Worm (Caenorhabditis elegans): Measurements from ENCODE around the gene pix-1.
A peak's percentile ranks its signal among the peaks of the same experiment; 100 is the strongest.

pix-1 gene

ce11 chrX:13744543-13745113, 17.5 kb downstream of the pix-1 start (continued):
- no peak for TF ChIP-seq zag-1 (tag; optimal IDR thresholded peaks at IDR 0.05)
- no peak for TF ChIP-seq aly-2 (tag; optimal IDR thresholded peaks at IDR 0.05)
- no peak for TF ChIP-seq ama-1 (optimal IDR thresholded peaks at IDR 0.05)

ce11 chrX:13745558-13745957, 18.5 kb downstream of the pix-1 start:
- TF ChIP-seq irx-1 (tag; optimal IDR thresholded peaks at IDR 0.05) (peak; percentile 59), mep-1 (tag; optimal IDR thresholded peaks at IDR 0.05) (peak; percentile 9), nhr-20 (tag; optimal IDR thresholded peaks at IDR 0.05) (peak; percentile 76), nhr-85 (tag) (peak; percentile 87), nhr-71 (tag; optimal IDR thresholded peaks at IDR 0.05) (peak; percentile 72), nhr-90 (tag; optimal IDR thresholded peaks at IDR 0.05; ENCODE audit: poor library complexity) (peak; percentile 3), sox-4 (tag; optimal IDR thresholded peaks at IDR 0.05) (no peak), blmp-1 (tag; optimal IDR thresholded peaks at IDR 0.05) (peak; percentile 79), hpl-2 (GFP tag; optimal IDR thresholded peaks at IDR 0.05) (no peak), efl-1 (optimal IDR thresholded peaks at IDR 0.05) (no peak), efl-1 (GFP tag; optimal IDR thresholded peaks at IDR 0.05 in 1 of 2) (no peak), elt-3 (tag; optimal IDR thresholded peaks at IDR 0.05) (peak in 1 of 6 experiments; percentile 39), nhr-84 (tag; optimal IDR thresholded peaks at IDR 0.05) (no peak), lin-14 (GFP tag; optimal IDR thresholded peaks at IDR 0.05) (peak; percentile 60), snu-23 (GFP tag; optimal IDR thresholded peaks at IDR 0.05) (peak; percentile 22)

ce11 chrX:13746231-13746630, 19.1 kb downstream of the pix-1 start:
- TF ChIP-seq ceh-82 (tag; optimal IDR thresholded peaks at IDR 0.05), result no peak
- TF ChIP-seq elt-2 (tag; optimal IDR thresholded peaks at IDR 0.05), result peak; percentile 52

- TF ChIP-seq zag-1 (tag; optimal IDR thresholded peaks at IDR 0.05) (no peak), mab-9 (GFP tag; IDR thresholded peaks at IDR 0.05) (no peak), lin-15B (tag; optimal IDR thresholded peaks at IDR 0.05) (no peak), snu-23 (GFP tag; optimal IDR thresholded peaks at IDR 0.05) (peak; percentile 20), nhr-19 (GFP tag; conservative IDR thresholded peaks at IDR 0.05) (no peak), unc-98 (GFP tag; IDR thresholded peaks at IDR 0.05) (no peak), hpl-2 (GFP tag; optimal IDR thresholded peaks at IDR 0.05) (no peak), aha-1 (tag; optimal IDR thresholded peaks at IDR 0.05) (no peak), nhr-71 (tag; optimal IDR thresholded peaks at IDR 0.05) (peak; percentile 66), unc-130 (tag; optimal IDR thresholded peaks at IDR 0.05) (no peak), nhr-20 (tag; optimal IDR thresholded peaks at IDR 0.05) (peak; percentile 26), C16A3.4 (tag; optimal IDR thresholded peaks at IDR 0.05) (no peak), ztf-11 (tag; optimal IDR thresholded peaks at IDR 0.05) (no peak), pqm-1 (tag; optimal IDR thresholded peaks at IDR 0.05) (no peak), mdl-1 (tag; optimal IDR thresholded peaks at IDR 0.05) (peak in 1 of 2 experiments; percentile 2), nhr-11 (tag; optimal IDR thresholded peaks at IDR 0.05) (no peak), nhr-85 (tag) (no peak), lin-14 (GFP tag; optimal IDR thresholded peaks at IDR 0.05) (no peak), egl-13 (tag; optimal IDR thresholded peaks at IDR 0.05) (no peak), efl-3 (GFP tag; optimal IDR thresholded peaks at IDR 0.05) (no peak)
Measured at ce11 chrX:13746661-13747365, 19.7 kb downstream of the pix-1 start, which contains the start of gene nhr-71. Gene nhr-71 (plus strand): TSS chrX:13747315.

- TF ChIP-seq pag-3 (tag; optimal IDR thresholded peaks at IDR 0.05; ENCODE audit: borderline replicate concordance, insufficient read depth) (no peak), egl-13 (tag; optimal IDR thresholded peaks at IDR 0.05) (no peak), unc-62 (GFP tag; optimal IDR thresholded peaks at IDR 0.05) (no peak), mef-2 (tag; optimal IDR thresholded peaks at IDR 0.05) (no peak), mep-1 (tag; optimal IDR thresholded peaks at IDR 0.05) (no peak), rnt-1 (tag; optimal IDR thresholded peaks at IDR 0.05) (no peak), Y116A8C.19 (tag; optimal IDR thresholded peaks at IDR 0.05; ENCODE audit: borderline replicate concordance) (no peak), sptf-1 (tag; optimal IDR thresholded peaks at IDR 0.05) (no peak), nhr-28 (tag; optimal IDR thresholded peaks at IDR 0.05) (no peak), nhr-11 (tag; optimal IDR thresholded peaks at IDR 0.05) (no peak), mdl-1 (tag; optimal IDR thresholded peaks at IDR 0.05) (no peak), nhr-19 (GFP tag; conservative IDR thresholded peaks at IDR 0.05) (no peak), nhr-71 (tag; optimal IDR thresholded peaks at IDR 0.05) (peak; percentile 58), lin-35 (GFP tag; optimal IDR thresholded peaks at IDR 0.05) (peak in 1 of 2 experiments; percentile 34), nhr-84 (tag; optimal IDR thresholded peaks at IDR 0.05) (no peak), elt-3 (tag; optimal IDR thresholded peaks at IDR 0.05) (no peak), sup-37 (GFP tag; optimal IDR thresholded peaks at IDR 0.05) (no peak), nhr-20 (tag; optimal IDR thresholded peaks at IDR 0.05) (no peak), efl-1 (optimal IDR thresholded peaks at IDR 0.05) (no peak), efl-1 (GFP tag; optimal IDR thresholded peaks at IDR 0.05 in 1 of 2) (peak in 1 of 2 experiments; percentile 10), skn-1 (tag; optimal IDR thresholded peaks at IDR 0.05) (no peak)
Measured at ce11 chrX:13747997-13748396, 20.9 kb downstream of the pix-1 start.

Measured in whole organism, L1 larva.